Worm (Caenorhabditis elegans) whole organism, midembryonic: ENCODE measurements around the gene Y38H6C.4.

Experiments
- cog-1 ChIP-seq: sonication (generic microtip); optimal IDR thresholded peaks from 2 replicates; lab custom pipeline; 2016; ENCODE audit warnings: missing genetic modification characterization, missing compliant biosample characterization
- klf-2 ChIP-seq: fragments of 200-800 bp; sonication (Bioruptor generic); conservative IDR thresholded peaks from 2 replicates; pipeline ENCODE4 v1.3.6; 2022; ENCODE audit warnings: missing genetic modification reagents, missing genetic modification characterization, missing compliant biosample characterization
- med-1 ChIP-seq: sonication (generic microtip); optimal IDR thresholded peaks from 2 replicates; lab custom pipeline; 2017; ENCODE audit warnings: missing genetic modification characterization, mild to moderate bottlenecking, missing compliant biosample characterization, antibody characterized with exemption, missing genetic modification reagents; ENCODE audit not compliant: insufficient read depth
- ref-1 ChIP-seq: fragments of 200-800 bp; sonication (Bioruptor generic); conservative IDR thresholded peaks from 2 replicates; pipeline ENCODE4 v1.3.6; 2022; ENCODE audit warnings: missing genetic modification reagents, missing genetic modification characterization, missing compliant biosample characterization
- tab-1 ChIP-seq: fragments of 200-800 bp; sonication (Bioruptor generic); IDR thresholded peaks from 2 replicates; pipeline ENCODE4 v1.3.6; 2022; ENCODE audit warnings: missing genetic modification characterization, missing compliant biosample characterization
- ztf-23 ChIP-seq: fragments of 200-800 bp; sonication (Bioruptor generic); IDR thresholded peaks from 2 replicates; pipeline ENCODE4 v1.3.6; 2022; ENCODE audit warnings: missing genetic modification reagents, missing genetic modification characterization, missing compliant biosample characterization

- no peak for TF ChIP-seq ztf-23 (GFP tag; lab: Robert Waterston, UW)
- no peak for TF ChIP-seq med-1
- no peak for TF ChIP-seq klf-2 (GFP tag; lab: Robert Waterston, UW)
- no peak for TF ChIP-seq tab-1 (GFP tag; lab: Robert Waterston, UW)
- TF ChIP-seq cog-1 (tag; lab: Kevin White, UChicago) = no peak
- TF ChIP-seq ref-1 (GFP tag; lab: Robert Waterston, UW) = no peak
Observed at ce11 chrV:20460808-20461207, 44.1 kb downstream of the Y38H6C.4 start, which contains the start of gene B0250.18.
